Worm (Caenorhabditis elegans) whole organism, mixed stage, embryonic: ENCODE measurements around the gene srx-84.

ENCODE experiments used
- ces-1 ChIP-seq: fragments of 150-350 bp; optimal IDR thresholded peaks from 2 replicates; lab custom pipeline; 2014; ENCODE audit warnings: missing biosample characterization, missing genetic modification reagents, missing genetic modification characterization
- drap-1 ChIP-seq: fragments of 200-800 bp; sonication (Bioruptor generic); optimal IDR thresholded peaks from 3 replicates; lab custom pipeline; 2018; ENCODE audit warnings: mild to moderate bottlenecking, missing genetic modification characterization, missing compliant biosample characterization
- elt-3 ChIP-seq: fragments of 150-350 bp; optimal IDR thresholded peaks from 2 replicates; lab custom pipeline; 2014; ENCODE audit warnings: missing biosample characterization, missing genetic modification characterization
- lin-32 ChIP-seq: fragments of 200-800 bp; sonication (Bioruptor generic); optimal IDR thresholded peaks from 2 replicates; lab custom pipeline; 2018; ENCODE audit warnings: mild to moderate bottlenecking, missing genetic modification characterization, missing compliant biosample characterization
- lsy-2 ChIP-seq: fragments of 150-350 bp; optimal IDR thresholded peaks from 2 replicates; lab custom pipeline; 2014; ENCODE audit warnings: missing biosample characterization, missing genetic modification characterization
- mep-1 ChIP-seq: fragments of 150-350 bp; optimal IDR thresholded peaks from 2 replicates; lab custom pipeline; 2017; ENCODE audit warnings: missing biosample characterization, missing genetic modification reagents, missing genetic modification characterization, inconsistent platforms
- nhr-237 ChIP-seq: fragments of 150-350 bp; optimal IDR thresholded peaks from 2 replicates; lab custom pipeline; 2014; ENCODE audit warnings: missing biosample characterization, missing genetic modification characterization
- nhr-28 ChIP-seq: fragments of 150-350 bp; optimal IDR thresholded peaks from 2 replicates; lab custom pipeline; 2014; ENCODE audit warnings: missing biosample characterization, missing genetic modification characterization
- nhr-76 ChIP-seq: sonication (generic microtip); optimal IDR thresholded peaks from 2 replicates; lab custom pipeline; 2017; ENCODE audit warnings: missing biosample characterization, missing genetic modification characterization
- pha-4 ChIP-seq: fragments of 150-350 bp; optimal IDR thresholded peaks from 2 replicates; lab custom pipeline; 2018; ENCODE audit warnings: missing biosample characterization, missing genetic modification reagents, missing genetic modification characterization
- snpc-4 ChIP-seq: fragments of 150-350 bp; optimal IDR thresholded peaks from 2 replicates; lab custom pipeline; 2014; ENCODE audit warnings: missing biosample characterization, missing genetic modification characterization
- sptf-1 ChIP-seq: sonication (generic microtip); optimal IDR thresholded peaks from 2 replicates; lab custom pipeline; 2017; ENCODE audit warnings: mild to moderate bottlenecking, missing genetic modification characterization, moderate library complexity, missing compliant biosample characterization
- unc-39 ChIP-seq: fragments of 150-350 bp; optimal IDR thresholded peaks from 2 replicates; lab custom pipeline; 2014; ENCODE audit warnings: missing biosample characterization, missing genetic modification characterization
- ztf-11 ChIP-seq: fragments of 150-350 bp; optimal IDR thresholded peaks from 2 replicates; lab custom pipeline; 2014; ENCODE audit warnings: missing biosample characterization, missing genetic modification characterization

ce11 chrV:11589433-11589832 is 9.5 kb upstream of the srx-84 start, which contains the start of gene srx-82:
- no peak for TF ChIP-seq snpc-4 (tag; lab: Kevin White, UChicago)
- TF ChIP-seq ztf-11 = no peak
- no peak for TF ChIP-seq unc-39 (tag; lab: Kevin White, UChicago)
- TF ChIP-seq nhr-237 (tag; lab: Kevin White, UChicago) = no peak
- no peak for TF ChIP-seq sptf-1 (tag; lab: Kevin White, UChicago)
- no peak for TF ChIP-seq drap-1 (GFP tag; lab: Kevin White, UChicago)
- no peak for TF ChIP-seq elt-3 (tag; lab: Kevin White, UChicago)
- no peak for TF ChIP-seq pha-4 (tag; lab: Kevin White, UChicago)
- no peak for TF ChIP-seq lin-32 (GFP tag; lab: Kevin White, UChicago)
- TF ChIP-seq ces-1 (GFP tag; lab: Kevin White, UChicago) = no peak
- no peak for TF ChIP-seq nhr-76 (tag; lab: Kevin White, UChicago)
- TF ChIP-seq nhr-28 = no peak
- TF ChIP-seq mep-1 (tag; lab: Kevin White, UChicago) = no peak
- TF ChIP-seq lsy-2 (tag; lab: Kevin White, UChicago) = no peak
